Worm (Caenorhabditis elegans) whole organism, L1 larva: ENCODE results near the gene Y66H1A.5.

Experiments
- ces-1 ChIP-seq: fragments of 150-350 bp; optimal IDR thresholded peaks from 2 replicates; lab custom pipeline; 2014; ENCODE audit warnings: missing biosample characterization, missing genetic modification reagents, missing genetic modification characterization
- egl-27 ChIP-seq, 2 experiments: fragments of 150-350 bp in 1 of 2; sonication (generic microtip); optimal IDR thresholded peaks; 3 replicates each; lab custom pipeline; 2017 to 2018; ENCODE audit warnings: missing biosample characterization in 2 of 2, missing genetic modification characterization in 2 of 2, missing genetic modification reagents in 2 of 2
- unc-130 ChIP-seq: fragments of 150-350 bp; optimal IDR thresholded peaks from 2 replicates; lab custom pipeline; 2017; ENCODE audit warnings: missing biosample characterization, missing genetic modification characterization, inconsistent platforms
- vab-15 ChIP-seq: sonication (generic microtip); optimal IDR thresholded peaks from 2 replicates; lab custom pipeline; 2017; ENCODE audit warnings: missing genotype, mild to moderate bottlenecking, missing genetic modification characterization, missing compliant biosample characterization
- ztf-11 ChIP-seq, 2 experiments: sonication (generic microtip); optimal IDR thresholded peaks; 2 replicates each; lab custom pipeline; 2016 to 2017; ENCODE audit warnings: missing genetic modification characterization in 2 of 2, missing biosample characterization in 1 of 2, missing compliant biosample characterization in 1 of 2

DNA sequence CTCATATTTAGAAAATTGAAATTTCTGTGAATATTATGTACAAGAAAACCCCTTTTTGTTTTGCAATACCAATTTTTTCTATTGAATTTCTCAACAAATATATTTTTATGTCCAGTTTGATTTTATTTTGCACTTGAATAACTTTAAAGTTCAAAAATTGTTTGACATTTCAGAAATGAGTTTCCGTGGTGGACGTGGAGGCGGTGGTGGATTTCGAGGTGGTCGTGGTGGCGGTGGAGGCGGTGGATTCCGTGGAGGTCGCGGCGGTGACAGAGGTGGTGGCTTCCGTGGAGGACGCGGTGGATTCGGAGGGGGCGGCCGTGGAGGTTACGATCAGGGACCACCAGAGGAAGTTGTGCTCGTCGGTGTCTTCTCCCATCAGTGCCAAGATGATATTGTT is 2.9 kb downstream of the Y66H1A.5 start, which contains the start of gene garr-1:
- no peak for TF ChIP-seq vab-15
- TF ChIP-seq ces-1 (GFP tag; lab: Kevin White, UChicago): no peak
- TF ChIP-seq ztf-11 (tag; optimal IDR thresholded peaks at IDR 0.05; lab: Kevin White, UChicago): no peak
- no peak for TF ChIP-seq egl-27 (tag; optimal IDR thresholded peaks at IDR 0.05; lab: Kevin White, UChicago)
- no peak for TF ChIP-seq unc-130 (tag; lab: Kevin White, UChicago)
